Worm (Caenorhabditis elegans) whole organism, late embryonic: ENCODE results near the gene zip-12.

ENCODE experiments used
- C08G9.2 ChIP-seq: sonication (generic microtip); optimal IDR thresholded peaks from 2 replicates; lab custom pipeline; 2016; ENCODE audit warnings: mild to moderate bottlenecking, missing genetic modification characterization, moderate library complexity, missing compliant biosample characterization
- C38D4.7 ChIP-seq: fragments of 200-800 bp; sonication (Bioruptor generic); optimal IDR thresholded peaks from 2 replicates; lab custom pipeline; 2018; ENCODE audit warnings: mild to moderate bottlenecking, missing genetic modification characterization, moderate library complexity, missing compliant biosample characterization
- F13H6.1 ChIP-seq: sonication (generic microtip); optimal IDR thresholded peaks from 2 replicates; lab custom pipeline; 2016; ENCODE audit warnings: missing genetic modification characterization, missing compliant biosample characterization
- K02D7.2 ChIP-seq: sonication (generic microtip); optimal IDR thresholded peaks from 2 replicates; lab custom pipeline; 2017; ENCODE audit warnings: mild to moderate bottlenecking, missing genetic modification characterization, missing compliant biosample characterization
- K09A11.1 ChIP-seq: sonication (generic microtip); optimal IDR thresholded peaks from 2 replicates; lab custom pipeline; 2017; ENCODE audit warnings: antibody characterized with exemption, mild to moderate bottlenecking, missing genetic modification characterization, missing compliant biosample characterization; ENCODE audit not compliant: insufficient read depth
- Y22D7AL.16 ChIP-seq: sonication (generic microtip); optimal IDR thresholded peaks from 2 replicates; lab custom pipeline; 2016; ENCODE audit warnings: missing genetic modification characterization, missing compliant biosample characterization
- ahr-1 ChIP-seq: sonication (generic microtip); optimal IDR thresholded peaks from 2 replicates; lab custom pipeline; 2016; ENCODE audit warnings: missing genetic modification characterization, missing compliant biosample characterization
- ceh-14 ChIP-seq: sonication (generic microtip); optimal IDR thresholded peaks from 2 replicates; lab custom pipeline; 2016; ENCODE audit warnings: missing genotype, missing genetic modification characterization, missing compliant biosample characterization
- ceh-22 ChIP-seq: sonication (generic microtip); optimal IDR thresholded peaks from 2 replicates; lab custom pipeline; 2017; ENCODE audit warnings: missing biosample characterization, missing genetic modification characterization
- ceh-30 ChIP-seq: fragments of 150-350 bp; optimal IDR thresholded peaks from 2 replicates; lab custom pipeline; 2014; ENCODE audit warnings: missing biosample characterization, missing genetic modification characterization
- ceh-31 ChIP-seq: sonication (generic microtip); optimal IDR thresholded peaks from 2 replicates; lab custom pipeline; 2016; ENCODE audit warnings: missing genetic modification characterization, missing compliant biosample characterization
- ceh-45 ChIP-seq: fragments of 200-800 bp; sonication (Bioruptor generic); IDR thresholded peaks from 2 replicates; pipeline ENCODE4 v1.3.6; 2022; ENCODE audit warnings: missing genetic modification reagents, missing genetic modification characterization, missing compliant biosample characterization
- ceh-48 ChIP-seq: sonication (generic microtip); optimal IDR thresholded peaks from 2 replicates; lab custom pipeline; 2016; ENCODE audit warnings: missing genetic modification characterization, inconsistent platforms, missing compliant biosample characterization
- ceh-9 ChIP-seq: sonication (generic microtip); optimal IDR thresholded peaks from 2 replicates; lab custom pipeline; 2016; ENCODE audit warnings: mild to moderate bottlenecking, missing genetic modification characterization, inconsistent platforms, missing compliant biosample characterization
- che-1 ChIP-seq: sonication (generic microtip); optimal IDR thresholded peaks from 2 replicates; lab custom pipeline; 2016; ENCODE audit warnings: mild to moderate bottlenecking, missing genetic modification characterization, missing compliant biosample characterization
- elt-2 ChIP-seq: sonication (generic microtip); optimal IDR thresholded peaks from 2 replicates; lab custom pipeline; 2016; ENCODE audit warnings: missing genetic modification reagents, missing genetic modification characterization, missing compliant biosample characterization
- elt-4 ChIP-seq: sonication (generic microtip); optimal IDR thresholded peaks from 2 replicates; lab custom pipeline; 2016; ENCODE audit warnings: missing genetic modification characterization, missing compliant biosample characterization
- ets-4 ChIP-seq: sonication (generic microtip); optimal IDR thresholded peaks from 2 replicates; lab custom pipeline; 2016; ENCODE audit warnings: missing genetic modification characterization, missing compliant biosample characterization
- eyg-1 ChIP-seq: sonication (generic microtip); optimal IDR thresholded peaks from 2 replicates; lab custom pipeline; 2016; ENCODE audit warnings: missing genotype, missing genetic modification characterization, missing compliant biosample characterization
- fax-1 ChIP-seq: sonication (generic microtip); optimal IDR thresholded peaks from 2 replicates; lab custom pipeline; 2016; ENCODE audit warnings: missing genotype, missing genetic modification characterization, missing compliant biosample characterization
- gmeb-2 ChIP-seq: sonication (generic microtip); optimal IDR thresholded peaks from 2 replicates; lab custom pipeline; 2016; ENCODE audit warnings: missing genetic modification characterization, inconsistent platforms, missing compliant biosample characterization
- hlh-13 ChIP-seq: fragments of 200-800 bp; sonication (Bioruptor generic); optimal IDR thresholded peaks from 2 replicates; lab custom pipeline; 2018; ENCODE audit warnings: mild to moderate bottlenecking, missing genetic modification characterization, missing compliant biosample characterization
- hlh-6 ChIP-seq: sonication (generic microtip); optimal IDR thresholded peaks from 2 replicates; lab custom pipeline; 2016; ENCODE audit warnings: missing genotype, missing genetic modification characterization, missing compliant biosample characterization
- lim-6 ChIP-seq: sonication (generic microtip); optimal IDR thresholded peaks from 2 replicates; lab custom pipeline; 2016; ENCODE audit warnings: missing genetic modification characterization, missing compliant biosample characterization
- lin-11 ChIP-seq: fragments of 200-800 bp; sonication (Bioruptor generic); optimal IDR thresholded peaks from 2 replicates; lab custom pipeline; 2018; ENCODE audit warnings: mild to moderate bottlenecking, missing genetic modification characterization, missing compliant biosample characterization
- mec-3 ChIP-seq: sonication (generic microtip); optimal IDR thresholded peaks from 2 replicates; lab custom pipeline; 2016; ENCODE audit warnings: borderline replicate concordance, missing genetic modification characterization, missing compliant biosample characterization
- nhr-11 ChIP-seq: fragments of 150-350 bp; optimal IDR thresholded peaks from 2 replicates; lab custom pipeline; 2014; ENCODE audit warnings: missing biosample characterization, missing genetic modification characterization
- nhr-232 ChIP-seq: sonication (generic microtip); optimal IDR thresholded peaks from 2 replicates; lab custom pipeline; 2016; ENCODE audit warnings: missing genetic modification characterization, missing compliant biosample characterization
- npax-4 ChIP-seq: sonication (generic microtip); optimal IDR thresholded peaks from 2 replicates; lab custom pipeline; 2016; ENCODE audit warnings: missing genetic modification characterization, missing compliant biosample characterization
- pag-3 ChIP-seq: sonication (generic microtip); optimal IDR thresholded peaks from 2 replicates; lab custom pipeline; 2016; ENCODE audit warnings: missing compliant biosample characterization, missing genetic modification characterization, borderline replicate concordance
- pat-9 ChIP-seq: fragments of 200-800 bp; sonication (Bioruptor generic); optimal IDR thresholded peaks from 2 replicates; lab custom pipeline; 2018; ENCODE audit warnings: mild to moderate bottlenecking, missing genetic modification characterization, moderate library complexity, missing compliant biosample characterization
- pax-1 ChIP-seq: fragments of 150-350 bp; optimal IDR thresholded peaks from 2 replicates; lab custom pipeline; 2014; ENCODE audit warnings: missing biosample characterization, missing genetic modification characterization
- pha-2 ChIP-seq: sonication (generic microtip); optimal IDR thresholded peaks from 2 replicates; lab custom pipeline; 2017; ENCODE audit warnings: mild to moderate bottlenecking, missing genetic modification characterization, missing compliant biosample characterization
- ref-2 ChIP-seq: sonication (generic microtip); optimal IDR thresholded peaks from 2 replicates; lab custom pipeline; 2016; ENCODE audit warnings: missing genetic modification characterization, missing compliant biosample characterization
- rnt-1 ChIP-seq: sonication (generic microtip); optimal IDR thresholded peaks from 2 replicates; lab custom pipeline; 2016; ENCODE audit warnings: missing genetic modification characterization, missing compliant biosample characterization
- sox-2 ChIP-seq: fragments of 200-800 bp; sonication (Bioruptor generic); IDR thresholded peaks from 2 replicates; pipeline ENCODE4 v1.3.6; 2022; ENCODE audit warnings: missing genetic modification reagents, missing genetic modification characterization, missing compliant biosample characterization
- sox-4 ChIP-seq: sonication (generic microtip); optimal IDR thresholded peaks from 2 replicates; lab custom pipeline; 2017; ENCODE audit warnings: mild to moderate bottlenecking, missing genetic modification characterization, inconsistent platforms, missing compliant biosample characterization
- tbx-2 ChIP-seq: sonication (generic microtip); optimal IDR thresholded peaks from 2 replicates; lab custom pipeline; 2016; ENCODE audit warnings: missing genetic modification characterization, missing compliant biosample characterization
- ttx-3 ChIP-seq: sonication (generic microtip); optimal IDR thresholded peaks from 2 replicates; lab custom pipeline; 2016; ENCODE audit warnings: missing genetic modification reagents, missing genetic modification characterization, missing compliant biosample characterization
- unc-3 ChIP-seq, 2 experiments: fragments of 200-800 bp in 1 of 2; sonication (Bioruptor generic) in 1 of 2; sonication (generic microtip) in 1 of 2; conservative IDR thresholded peaks in 1 of 2; optimal IDR thresholded peaks in 1 of 2; 2 replicates each; pipeline versions ENCODE4 v1.3.6 to Lab custom; 2016 to 2022; ENCODE audit warnings: missing compliant biosample characterization in 2 of 2, missing genetic modification characterization in 2 of 2, missing genetic modification reagents in 1 of 2
- unc-42 ChIP-seq: sonication (generic microtip); optimal IDR thresholded peaks from 2 replicates; lab custom pipeline; 2016; ENCODE audit warnings: missing genotype, missing genetic modification characterization, missing compliant biosample characterization
- ztf-16 ChIP-seq: sonication (generic microtip); optimal IDR thresholded peaks from 2 replicates; lab custom pipeline; 2017; ENCODE audit warnings: missing genetic modification characterization, missing compliant biosample characterization

zip-12 gene

DNA sequence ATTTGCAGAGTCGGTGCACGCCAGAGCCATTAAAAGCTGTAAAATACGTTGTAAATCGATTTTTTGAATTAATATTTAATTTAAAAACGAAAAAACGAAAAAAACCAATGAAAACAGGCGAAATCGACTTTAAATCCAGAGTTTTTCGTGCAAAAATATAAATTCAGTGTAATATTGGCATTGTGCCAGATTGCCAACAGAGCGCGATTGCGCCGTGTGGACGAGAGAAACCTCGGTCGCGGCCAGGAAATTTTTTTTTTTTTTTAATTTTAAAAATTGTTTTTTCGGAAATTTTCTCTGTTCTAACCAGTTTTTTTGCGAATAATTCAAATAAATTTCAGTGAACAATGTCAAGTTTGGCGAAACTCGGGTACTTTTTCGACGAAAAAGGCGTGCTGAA, 23.6 kb downstream of the zip-12 start, which contains the start of the genes pph-4.1 and Y75B8A.31 (continued):
- TF ChIP-seq ceh-30 (tag; lab: Kevin White, UChicago) (no peak), ceh-45 (GFP tag; lab: Robert Waterston, UW) (no peak), nhr-232 (tag; lab: Kevin White, UChicago) (no peak), C08G9.2 (tag; lab: Kevin White, UChicago) (peak; percentile 93), sox-2 (GFP tag; lab: Robert Waterston, UW) (no peak), ceh-9 (tag; lab: Kevin White, UChicago) (no peak), tbx-2 (peak; percentile 88), rnt-1 (tag; lab: Kevin White, UChicago) (peak; percentile 67), npax-4 (no peak), C38D4.7 (GFP tag; lab: Kevin White, UChicago) (no peak), che-1 (tag; lab: Kevin White, UChicago) (no peak), lin-11 (tag; lab: Kevin White, UChicago) (peak; percentile 8), hlh-13 (no peak), pat-9 (tag; lab: Kevin White, UChicago) (peak; percentile 72), unc-3 (GFP tag; conservative IDR thresholded peaks at IDR 0.05; lab: Robert Waterston, UW) (peak; percentile 35; the same call in 1 of the 2 replicates), unc-3 (tag; optimal IDR thresholded peaks at IDR 0.05; lab: Kevin White, UChicago) (peak; percentile 49), lim-6 (peak; percentile 65), pha-2 (tag; lab: Kevin White, UChicago) (peak; percentile 16), ceh-14 (peak; percentile 71), gmeb-2 (tag; lab: Kevin White, UChicago) (no peak), sox-4 (tag; lab: Kevin White, UChicago) (no peak), K02D7.2 (tag; lab: Kevin White, UChicago) (no peak), eyg-1 (peak; percentile 36), ahr-1 (peak; percentile 35), ceh-31 (tag; lab: Kevin White, UChicago) (peak; percentile 95), elt-2 (peak; percentile 77), mec-3 (tag; lab: Kevin White, UChicago) (peak; percentile 81), fax-1 (tag; lab: Kevin White, UChicago) (peak; percentile 77), hlh-6 (tag; lab: Kevin White, UChicago) (no peak), F13H6.1 (tag; lab: Kevin White, UChicago) (peak; percentile 32), Y22D7AL.16 (no peak), ttx-3 (tag; lab: Kevin White, UChicago) (peak; percentile 19), elt-4 (tag; lab: Kevin White, UChicago) (no peak), ztf-16 (tag; lab: Kevin White, UChicago) (peak; percentile 24)

DNA sequence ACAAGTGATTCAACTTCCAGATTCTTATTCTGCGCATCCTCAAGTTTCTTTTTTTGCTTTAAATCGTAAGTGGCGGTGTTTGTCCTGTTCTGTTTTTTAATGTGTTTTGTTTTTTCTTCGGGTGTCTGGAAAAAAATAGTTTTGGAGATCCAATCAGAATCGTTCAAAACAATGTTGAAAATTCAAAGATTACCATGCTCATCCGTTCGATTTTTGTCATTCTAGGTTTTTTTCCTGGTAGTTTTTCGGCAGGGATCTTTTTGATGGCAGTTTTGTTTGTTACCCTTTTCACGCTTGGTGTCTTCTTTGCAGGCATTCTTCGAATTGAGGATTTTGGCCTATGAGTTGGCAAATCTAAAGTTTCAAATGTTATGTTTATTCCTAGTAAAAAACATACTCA, 28.9 kb downstream of the zip-12 start:
- TF ChIP-seq sox-2 (GFP tag; lab: Robert Waterston, UW) (no peak), unc-42 (tag; lab: Kevin White, UChicago) (no peak), che-1 (tag; lab: Kevin White, UChicago) (no peak), nhr-232 (tag; lab: Kevin White, UChicago) (no peak), mec-3 (tag; lab: Kevin White, UChicago) (no peak), nhr-11 (no peak), ztf-16 (tag; lab: Kevin White, UChicago) (no peak), unc-3 (GFP tag; conservative IDR thresholded peaks at IDR 0.05; lab: Robert Waterston, UW) (no peak), unc-3 (tag; optimal IDR thresholded peaks at IDR 0.05; lab: Kevin White, UChicago) (no peak)

DNA sequence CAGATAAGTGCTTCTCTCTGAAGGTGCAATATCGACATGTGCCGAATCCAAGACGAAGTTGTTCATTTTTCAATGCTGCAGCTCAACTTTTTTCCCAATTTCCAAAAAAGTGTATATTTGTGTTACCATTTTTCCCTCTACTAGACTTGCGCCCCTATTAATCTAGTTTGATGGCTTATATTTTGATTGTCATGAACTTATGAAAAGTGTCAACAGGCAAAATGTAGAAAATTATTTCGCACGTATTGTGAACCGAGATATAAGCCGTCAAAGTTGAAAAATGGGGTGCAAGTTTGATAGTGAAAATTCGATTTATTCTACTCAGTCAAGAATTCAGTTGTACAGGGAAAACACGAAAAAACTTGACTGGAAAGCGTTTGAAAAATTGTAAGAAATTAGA, 30.7 kb downstream of the zip-12 start, which contains the start of gene Y75B8A.32:
Y75B8A.32 (minus strand) TSS at position 101 of the 400 bp plus-strand sequence.
- no peak for TF ChIP-seq ets-4
- TF ChIP-seq K09A11.1 (tag; lab: Kevin White, UChicago): no peak
- TF ChIP-seq C38D4.7 (GFP tag; lab: Kevin White, UChicago): no peak
- TF ChIP-seq lim-6: no peak
- no peak for TF ChIP-seq pat-9 (tag; lab: Kevin White, UChicago)
- TF ChIP-seq rnt-1 (tag; lab: Kevin White, UChicago): no peak
- no peak for TF ChIP-seq gmeb-2 (tag; lab: Kevin White, UChicago)
- no peak for TF ChIP-seq ref-2 (tag; lab: Kevin White, UChicago)
- no peak for TF ChIP-seq mec-3 (tag; lab: Kevin White, UChicago)
- TF ChIP-seq ceh-22 (tag; lab: Kevin White, UChicago): no peak
- TF ChIP-seq pag-3: no peak
- no peak for TF ChIP-seq pax-1 (tag; lab: Kevin White, UChicago)
- no peak for TF ChIP-seq ceh-48 (tag; lab: Kevin White, UChicago)
